Fruit fly (Drosophila melanogaster) whole organism: Measurements from ENCODE around the gene CG43739.

Experiments
- CG8478 ChIP-seq: fragments of >200 bp; optimal IDR thresholded peaks from 2 replicates; lab custom pipeline; 2018; ENCODE audit warnings: inconsistent platforms
- Dll ChIP-seq: fragments of >200 bp; optimal IDR thresholded peaks from 2 replicates; lab custom pipeline; 2017
- usp ChIP-seq: fragments of >200 bp; optimal IDR thresholded peaks from 2 replicates; lab custom pipeline; 2017; ENCODE audit warnings: missing biosample characterization, missing genetic modification characterization, mixed read lengths

dm6 chr2L:20849000-20849399 is 69.7 kb downstream of the CG43739 start, which contains the start of gene CG14402:
- TF ChIP-seq CG8478 (lab: Kevin White, UChicago): no peak
- no peak for TF ChIP-seq Dll
- TF ChIP-seq usp: no peak
